Worm (Caenorhabditis elegans): Measurements from ENCODE around the gene Y47C4A.1.

DNA sequence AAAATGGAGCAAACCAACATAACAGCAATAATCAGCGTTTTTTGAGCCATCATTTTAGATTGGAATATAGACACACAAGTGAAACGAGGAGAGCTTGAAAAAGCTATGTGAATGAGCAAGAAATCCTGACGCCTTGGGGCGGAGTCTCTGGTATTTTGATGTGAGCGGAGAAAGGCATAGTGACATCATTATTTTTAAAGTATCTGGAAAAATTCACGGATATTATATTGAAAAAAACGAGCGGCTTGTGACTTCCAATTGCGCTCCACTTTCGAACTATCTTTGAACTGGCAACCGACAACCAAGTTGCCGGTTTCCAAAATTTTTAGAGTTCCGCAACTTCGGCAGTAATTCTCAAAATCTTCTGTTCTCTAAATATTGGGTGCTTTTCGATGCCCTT is 25.2 kb upstream of the Y47C4A.1 start, which contains the start of gene nlp-64:
- TF ChIP-seq ceh-13 (GFP tag; optimal IDR thresholded peaks at IDR 0.05): no peak
- no peak for TF ChIP-seq scrt-1 (GFP tag; IDR thresholded peaks at IDR 0.05)
- no peak for TF ChIP-seq hmbx-1 (tag; optimal IDR thresholded peaks at IDR 0.05)
- TF ChIP-seq tbx-11 (GFP tag; IDR thresholded peaks at IDR 0.05): no peak
- no peak for TF ChIP-seq hmg-4 (GFP tag; optimal IDR thresholded peaks at IDR 0.05)
- TF ChIP-seq ama-1 (optimal IDR thresholded peaks at IDR 0.05): no peak
- TF ChIP-seq flt-1 (GFP tag; IDR thresholded peaks at IDR 0.05): no peak
